Worm (Caenorhabditis elegans) whole organism, midembryonic: ENCODE measurements around the gene col-83.

Experiments
- T22C8.4 ChIP-seq: fragments of 200-800 bp; sonication (Bioruptor generic); IDR thresholded peaks from 2 replicates; pipeline ENCODE4 v1.3.6; 2022; ENCODE audit warnings: missing genetic modification characterization, missing compliant biosample characterization
- cog-1 ChIP-seq: sonication (generic microtip); optimal IDR thresholded peaks from 2 replicates; lab custom pipeline; 2016; ENCODE audit warnings: missing genetic modification characterization, missing compliant biosample characterization
- flt-1 ChIP-seq: fragments of 200-800 bp; sonication (Bioruptor generic); IDR thresholded peaks from 2 replicates; pipeline ENCODE4 v1.3.6; 2022; ENCODE audit warnings: missing genetic modification characterization, missing compliant biosample characterization
- med-1 ChIP-seq: sonication (generic microtip); optimal IDR thresholded peaks from 2 replicates; lab custom pipeline; 2017; ENCODE audit warnings: missing genetic modification characterization, mild to moderate bottlenecking, missing compliant biosample characterization, antibody characterized with exemption, missing genetic modification reagents; ENCODE audit not compliant: insufficient read depth
- ref-1 ChIP-seq: fragments of 200-800 bp; sonication (Bioruptor generic); conservative IDR thresholded peaks from 2 replicates; pipeline ENCODE4 v1.3.6; 2022; ENCODE audit warnings: missing genetic modification reagents, missing genetic modification characterization, missing compliant biosample characterization
- tab-1 ChIP-seq: fragments of 200-800 bp; sonication (Bioruptor generic); IDR thresholded peaks from 2 replicates; pipeline ENCODE4 v1.3.6; 2022; ENCODE audit warnings: missing genetic modification characterization, missing compliant biosample characterization
- ztf-23 ChIP-seq: fragments of 200-800 bp; sonication (Bioruptor generic); IDR thresholded peaks from 2 replicates; pipeline ENCODE4 v1.3.6; 2022; ENCODE audit warnings: missing genetic modification reagents, missing genetic modification characterization, missing compliant biosample characterization
- ztf-29 ChIP-seq: fragments of 200-800 bp; sonication (Bioruptor generic); IDR thresholded peaks from 2 replicates; pipeline ENCODE4 v1.3.6; 2022; ENCODE audit warnings: missing genetic modification reagents, missing genetic modification characterization, missing compliant biosample characterization

DNA sequence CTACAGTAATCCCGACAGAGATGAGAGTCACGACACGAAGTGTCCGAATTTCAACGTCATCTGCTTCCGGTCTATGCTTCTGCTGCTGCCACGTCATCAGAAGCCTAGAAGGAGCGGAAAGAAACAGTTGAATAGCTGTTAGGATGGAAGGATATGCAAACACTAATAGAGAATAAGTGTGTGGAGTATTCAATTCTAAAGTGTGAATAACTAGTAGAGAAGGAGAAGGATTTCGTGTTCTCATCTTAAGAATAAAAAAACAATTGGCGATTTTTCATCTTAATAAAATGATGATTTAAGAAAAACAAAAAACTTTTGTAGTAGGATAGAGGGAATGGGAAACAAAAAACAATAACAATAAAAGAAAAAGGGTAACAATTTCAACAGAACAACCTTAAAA, at the start of gene col-83:
- TF ChIP-seq med-1 (GFP tag; lab: Kevin White, UChicago) (no peak), cog-1 (tag; lab: Kevin White, UChicago) (no peak), flt-1 (GFP tag; lab: Robert Waterston, UW) (no peak), ref-1 (no peak), T22C8.4 (no peak), tab-1 (no peak), ztf-29 (GFP tag; lab: Robert Waterston, UW) (no peak), ztf-23 (GFP tag; lab: Robert Waterston, UW) (no peak)
